Worm (Caenorhabditis elegans) whole organism, L4 larva: ENCODE measurements around the gene C55C3.4.

Experiments
- F26F4.8 ChIP-seq: fragments of 200-800 bp; sonication (Bioruptor generic); conservative IDR thresholded peaks from 2 replicates; pipeline ENCODE4 v1.3.6; 2022; ENCODE audit warnings: missing genetic modification characterization, missing compliant biosample characterization
- F37D6.2 ChIP-seq: sonication (generic microtip); optimal IDR thresholded peaks from 2 replicates; lab custom pipeline; 2016; ENCODE audit warnings: mild to moderate bottlenecking, missing genetic modification characterization, missing compliant biosample characterization
- R02D3.7 ChIP-seq: fragments of 150-350 bp; sonication (generic microtip); optimal IDR thresholded peaks from 3 replicates; lab custom pipeline; 2014; ENCODE audit warnings: missing biosample characterization, missing genetic modification characterization
- T20F7.1 ChIP-seq: fragments of 200-800 bp; sonication (Bioruptor generic); optimal IDR thresholded peaks from 2 replicates; lab custom pipeline; 2018; ENCODE audit warnings: mild to moderate bottlenecking, missing genetic modification characterization, missing compliant biosample characterization
- T26A8.4 ChIP-seq: fragments of 200-800 bp; sonication (Bioruptor generic); IDR thresholded peaks from 2 replicates; pipeline ENCODE4 v1.3.6; 2022; ENCODE audit warnings: missing genetic modification characterization, missing compliant biosample characterization
- Y105C5A.15 ChIP-seq: fragments of 200-800 bp; sonication (Bioruptor generic); IDR thresholded peaks from 2 replicates; pipeline ENCODE4 v1.3.6; 2022; ENCODE audit warnings: missing genetic modification characterization, missing compliant biosample characterization
- Y48G9A.11 ChIP-seq: fragments of 200-800 bp; sonication (Bioruptor generic); IDR thresholded peaks from 2 replicates; pipeline ENCODE4 v1.3.6; 2022; ENCODE audit warnings: missing genetic modification reagents, missing genetic modification characterization, missing compliant biosample characterization
- Y75B8A.6 ChIP-seq: fragments of 200-800 bp; sonication (Bioruptor generic); IDR thresholded peaks from 2 replicates; pipeline ENCODE4 v1.3.6; 2022; ENCODE audit warnings: missing genetic modification reagents, missing genetic modification characterization, missing compliant biosample characterization
- aha-1 ChIP-seq: fragments of 150-350 bp; peaks from one replicate; lab custom pipeline; 2014; ENCODE audit warnings: missing biosample characterization, missing genetic modification characterization
- aly-2 ChIP-seq: sonication (generic microtip); optimal IDR thresholded peaks from 2 replicates; lab custom pipeline; 2018; ENCODE audit warnings: missing biosample characterization, missing genetic modification characterization
- arid-1 ChIP-seq: fragments of 200-800 bp; sonication (Bioruptor generic); conservative IDR thresholded peaks from 2 replicates; pipeline ENCODE4 v1.3.6; 2022; ENCODE audit warnings: missing genetic modification reagents, missing genetic modification characterization, missing compliant biosample characterization
- ceh-20 ChIP-seq: fragments of 200-800 bp; sonication (Bioruptor generic); IDR thresholded peaks from 2 replicates; pipeline ENCODE4 v1.3.6; 2022; ENCODE audit warnings: missing genetic modification reagents, missing genetic modification characterization, missing compliant biosample characterization
- ctbp-1 ChIP-seq: fragments of 200-800 bp; sonication (Bioruptor generic); IDR thresholded peaks from 2 replicates; pipeline ENCODE4 v1.3.6; 2022; ENCODE audit warnings: missing genetic modification reagents, missing genetic modification characterization, missing compliant biosample characterization
- daf-16 ChIP-seq, 3 experiments: sonication (generic microtip); optimal IDR thresholded peaks; 2 replicates each; lab custom pipeline; 2016 to 2017; ENCODE audit warnings: missing genetic modification characterization in 3 of 3, missing genetic modification reagents in 3 of 3, mild to moderate bottlenecking in 2 of 3, missing compliant biosample characterization in 2 of 3, missing biosample characterization in 1 of 3, moderate library complexity in 1 of 3
- dmd-8 ChIP-seq: fragments of 200-800 bp; sonication (Bioruptor generic); IDR thresholded peaks from 2 replicates; pipeline ENCODE4 v1.3.6; 2022; ENCODE audit warnings: missing genetic modification characterization, missing compliant biosample characterization
- dpl-1 ChIP-seq: fragments of 150-350 bp; optimal IDR thresholded peaks from 2 replicates; lab custom pipeline; 2014; ENCODE audit warnings: missing biosample characterization, missing genetic modification reagents, missing genetic modification characterization
- dve-1 ChIP-seq: sonication (generic microtip); optimal IDR thresholded peaks from 2 replicates; lab custom pipeline; 2017; ENCODE audit warnings: antibody characterized with exemption, mild to moderate bottlenecking, missing genetic modification characterization, missing compliant biosample characterization; ENCODE audit not compliant: insufficient read depth
- egl-43 ChIP-seq: fragments of 200-800 bp; sonication (Bioruptor generic); IDR thresholded peaks from 2 replicates; pipeline ENCODE4 v1.3.6; 2022; ENCODE audit warnings: missing genetic modification reagents, missing genetic modification characterization, missing compliant biosample characterization
- fkh-10 ChIP-seq: fragments of 150-350 bp; optimal IDR thresholded peaks from 2 replicates; lab custom pipeline; 2014; ENCODE audit warnings: missing biosample characterization, missing genetic modification reagents, missing genetic modification characterization
- hif-1 ChIP-seq, 2 experiments: sonication (generic microtip); optimal IDR thresholded peaks; 2 replicates each; lab custom pipeline; 2016 to 2017; ENCODE audit warnings: missing compliant biosample characterization in 2 of 2, missing genetic modification characterization in 2 of 2, missing genetic modification reagents in 2 of 2, missing genotype in 2 of 2, mild to moderate bottlenecking in 1 of 2
- hlh-30 ChIP-seq: sonication (generic microtip); optimal IDR thresholded peaks from 2 replicates; lab custom pipeline; 2017; ENCODE audit warnings: antibody characterized with exemption, mild to moderate bottlenecking, missing genetic modification characterization, missing compliant biosample characterization; ENCODE audit not compliant: insufficient read depth
- jun-1 ChIP-seq: fragments of 150-350 bp; optimal IDR thresholded peaks from 2 replicates; lab custom pipeline; 2014; ENCODE audit warnings: missing biosample characterization, missing genetic modification reagents, missing genetic modification characterization
- lin-38 ChIP-seq: fragments of 200-800 bp; sonication (Bioruptor generic); IDR thresholded peaks from 2 replicates; pipeline ENCODE4 v1.3.6; 2022; ENCODE audit warnings: missing genetic modification reagents, missing genetic modification characterization, missing compliant biosample characterization
- lir-3 ChIP-seq: sonication (generic microtip); optimal IDR thresholded peaks from 2 replicates; lab custom pipeline; 2016; ENCODE audit warnings: mild to moderate bottlenecking, missing genetic modification characterization, missing compliant biosample characterization
- madf-5 ChIP-seq, 2 experiments: fragments of 200-800 bp; sonication (Bioruptor generic); IDR thresholded peaks; 2 replicates each; pipeline ENCODE4 v1.3.6; 2022; ENCODE audit warnings: missing compliant biosample characterization in 2 of 2, missing genetic modification characterization in 2 of 2
- mep-1 ChIP-seq: fragments of 150-350 bp; sonication (generic microtip); optimal IDR thresholded peaks from 3 replicates; lab custom pipeline; 2014; ENCODE audit warnings: missing biosample characterization, missing genetic modification characterization
- nhr-102 ChIP-seq: sonication (generic microtip); optimal IDR thresholded peaks from 2 replicates; lab custom pipeline; 2016; ENCODE audit warnings: mild to moderate bottlenecking, missing genetic modification characterization, moderate library complexity, missing compliant biosample characterization
- nhr-41 ChIP-seq: fragments of 200-800 bp; sonication (Bioruptor generic); IDR thresholded peaks from 2 replicates; pipeline ENCODE4 v1.3.6; 2022; ENCODE audit warnings: missing genetic modification reagents, missing genetic modification characterization, missing compliant biosample characterization
- nhr-48 ChIP-seq: sonication (generic microtip); optimal IDR thresholded peaks from 2 replicates; lab custom pipeline; 2016; ENCODE audit warnings: mild to moderate bottlenecking, missing genetic modification characterization, missing compliant biosample characterization
- nhr-76 ChIP-seq: fragments of 150-350 bp; optimal IDR thresholded peaks from 2 replicates; lab custom pipeline; 2014; ENCODE audit warnings: missing biosample characterization, missing genetic modification characterization
- pha-4 ChIP-seq, 2 experiments: fragments of 150-350 bp in 1 of 2; fragments of 200-800 bp in 1 of 2; sonication (Bioruptor generic) in 1 of 2; IDR thresholded peaks in 1 of 2; optimal IDR thresholded peaks in 1 of 2; 2 replicates each; pipeline versions ENCODE4 v1.3.6 to Lab custom; 2014 to 2022; ENCODE audit warnings: missing genetic modification characterization in 2 of 2, missing genetic modification reagents in 2 of 2, missing biosample characterization in 1 of 2, missing compliant biosample characterization in 1 of 2
- snpc-4 ChIP-seq: fragments of 150-350 bp; optimal IDR thresholded peaks from 2 replicates; lab custom pipeline; 2014; ENCODE audit warnings: missing biosample characterization, missing genetic modification characterization
- unc-62 ChIP-seq, 3 experiments: fragments of 150-350 bp in 1 of 3; sonication (generic microtip); optimal IDR thresholded peaks in 2 of 3; peaks in 1 of 3; 1 replicate in 1 of 3; 2 replicates in 2 of 3; lab custom pipeline; 2014 to 2017; ENCODE audit warnings: missing biosample characterization in 3 of 3, missing genetic modification characterization in 3 of 3, missing genetic modification reagents in 3 of 3, missing genotype in 1 of 3
- zfp-2 ChIP-seq: sonication (generic microtip); optimal IDR thresholded peaks from 2 replicates; lab custom pipeline; 2016; ENCODE audit warnings: mild to moderate bottlenecking, missing genetic modification characterization, missing compliant biosample characterization

The C55C3.4 gene

DNA sequence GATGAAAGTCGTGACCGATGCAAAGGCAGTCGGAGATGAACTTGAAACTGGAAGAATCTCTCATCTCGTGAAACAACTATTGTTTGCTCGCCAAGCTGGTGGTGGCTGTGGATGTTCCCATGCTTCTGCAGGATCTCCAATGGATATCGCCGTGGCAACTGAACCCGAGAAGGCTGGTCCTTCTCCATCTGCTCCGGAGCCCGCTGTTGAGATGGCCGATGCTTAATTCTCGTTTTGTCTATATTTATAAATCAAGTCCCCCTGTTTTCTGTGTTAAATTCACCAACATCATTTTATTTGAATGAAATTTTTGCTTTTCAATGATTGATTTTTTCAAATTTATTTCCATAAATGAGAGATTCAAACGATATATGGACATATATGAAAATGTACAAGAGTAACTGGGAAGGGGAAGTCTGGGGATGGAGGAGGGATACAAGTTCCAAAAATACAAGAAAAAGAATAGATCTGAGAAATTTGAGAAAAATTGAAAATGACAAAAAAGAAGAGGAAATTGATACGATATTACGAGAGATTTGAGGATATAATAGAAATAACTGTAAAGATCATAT is 27.1 kb downstream of the C55C3.4 start:
- TF ChIP-seq ctbp-1, result peak; percentile 25; the same call in 1 of the 2 replicates
- peak; percentile 22 for TF ChIP-seq pha-4 (GFP tag; IDR thresholded peaks at IDR 0.05; lab: Robert Waterston, UW)
- no peak for TF ChIP-seq pha-4 (tag; optimal IDR thresholded peaks at IDR 0.05; lab: Kevin White, UChicago)
- TF ChIP-seq madf-5 (GFP tag; IDR thresholded peaks at IDR 0.05; lab: Robert Waterston, UW), result 0 out of 4 replicates have a peak, but pooled peaks of 1 of the 2 experiments have one; percentile 18
- TF ChIP-seq nhr-102 (tag; lab: Kevin White, UChicago), result peak; percentile 31
- peak; percentile 45 for TF ChIP-seq lin-38 (GFP tag; lab: Robert Waterston, UW)
- TF ChIP-seq daf-16 (GFP tag; optimal IDR thresholded peaks at IDR 0.05; lab: Kevin White, UChicago), result no peak
- peak; percentile 16 for TF ChIP-seq daf-16 (tag; optimal IDR thresholded peaks at IDR 0.05; lab: Kevin White, UChicago)
- TF ChIP-seq aly-2 (tag; lab: Kevin White, UChicago), result no peak
- peak; percentile 14 for TF ChIP-seq mep-1
- TF ChIP-seq dve-1 (tag; lab: Kevin White, UChicago), result peak; percentile 29
- TF ChIP-seq Y105C5A.15, result peak; percentile 62; the same call in 1 of the 2 replicates
- no peak for TF ChIP-seq lir-3 (tag; lab: Kevin White, UChicago)
- peak; percentile 39; the same call in 1 of the 2 replicates for TF ChIP-seq T26A8.4 (GFP tag; lab: Robert Waterston, UW)
- peak; percentile 55 for TF ChIP-seq ceh-20 (GFP tag; lab: Robert Waterston, UW)
- TF ChIP-seq F37D6.2 (tag; lab: Kevin White, UChicago), result no peak
- no peak for TF ChIP-seq arid-1 (GFP tag; lab: Robert Waterston, UW)
- peak; percentile 52 for TF ChIP-seq aha-1 (tag; lab: Kevin White, UChicago)
- TF ChIP-seq T20F7.1 (GFP tag; lab: Kevin White, UChicago), result peak; percentile 60
- no peak for TF ChIP-seq fkh-10 (GFP tag; lab: Kevin White, UChicago)

- no peak for TF ChIP-seq F26F4.8 (GFP tag; lab: Robert Waterston, UW)
- peak; percentile 93 for TF ChIP-seq T20F7.1 (GFP tag; lab: Kevin White, UChicago)
- TF ChIP-seq daf-16 (GFP tag; optimal IDR thresholded peaks at IDR 0.05; lab: Kevin White, UChicago), result no peak
- TF ChIP-seq daf-16 (tag; optimal IDR thresholded peaks at IDR 0.05; lab: Kevin White, UChicago), result peak; percentile 59
- TF ChIP-seq Y48G9A.11, result peak; percentile 92
- no peak for TF ChIP-seq hif-1 (tag; optimal IDR thresholded peaks at IDR 0.05; lab: Kevin White, UChicago)
- TF ChIP-seq nhr-41 (GFP tag; lab: Robert Waterston, UW), result no peak
- TF ChIP-seq R02D3.7 (tag; lab: Kevin White, UChicago), result peak; percentile 64
- TF ChIP-seq dmd-8 (GFP tag; lab: Robert Waterston, UW), result no peak
- TF ChIP-seq dpl-1 (GFP tag; lab: Kevin White, UChicago), result peak; percentile 12
- peak; percentile 19 for TF ChIP-seq hlh-30 (tag; lab: Kevin White, UChicago)
- TF ChIP-seq, all 104 proteins: peak for 6
These were observed 28.8 kb downstream of the C55C3.4 start, which contains the start of gene csn-5 for ce11 chrIV:5649073-5649583. TSS of gene csn-5 (plus strand) at chrIV:5649533.

DNA sequence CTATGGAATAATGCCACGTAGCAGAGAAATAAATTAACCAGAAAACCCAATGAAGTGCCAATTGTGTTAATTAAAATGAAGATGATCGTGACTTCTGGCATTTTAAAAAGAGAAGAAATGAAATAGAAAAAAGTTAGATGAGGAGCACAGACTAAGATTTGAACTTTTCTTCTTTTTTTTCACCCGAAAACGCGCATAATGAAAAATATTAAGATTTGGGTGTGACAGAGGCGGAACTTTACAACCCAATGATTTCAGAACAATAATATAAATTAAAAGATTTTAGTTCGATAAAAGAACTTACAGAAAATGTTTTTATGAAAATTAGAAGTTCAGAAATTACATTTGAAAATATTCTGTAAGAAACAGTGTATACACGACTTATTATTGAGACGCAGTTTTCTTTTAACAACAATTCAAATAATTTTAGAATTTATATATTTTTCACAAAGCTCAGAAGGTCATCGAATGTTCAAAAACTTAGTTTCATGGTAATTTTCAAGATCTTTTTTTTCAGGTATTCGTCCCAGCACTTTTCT is 32.4 kb downstream of the C55C3.4 start, which contains the start of the genes srd-8 and B0547.2:
Gene srd-8 (minus strand): TSS at position 101 of the 539 bp plus-strand sequence.
Gene B0547.2 (plus strand): TSS at position 489 of the 539 bp plus-strand sequence.
- TF ChIP-seq egl-43 (no peak), unc-62 (GFP tag; optimal IDR thresholded peaks at IDR 0.05 in 1 of 2; lab: Kevin White, UChicago) (no peak), unc-62 (tag; optimal IDR thresholded peaks at IDR 0.05; lab: Kevin White, UChicago) (no peak), lin-38 (GFP tag; lab: Robert Waterston, UW) (no peak), F37D6.2 (tag; lab: Kevin White, UChicago) (no peak), aha-1 (tag; lab: Kevin White, UChicago) (no peak), jun-1 (tag; lab: Kevin White, UChicago) (no peak), snpc-4 (tag; lab: Kevin White, UChicago) (no peak), nhr-48 (tag; lab: Kevin White, UChicago) (no peak), nhr-76 (tag; lab: Kevin White, UChicago) (no peak), F26F4.8 (GFP tag; lab: Robert Waterston, UW) (no peak), zfp-2 (no peak), Y75B8A.6 (GFP tag; lab: Robert Waterston, UW) (no peak)
